Fruit fly (Drosophila melanogaster) Kc167 (cell line): Measurements from ENCODE around the gene PNKP.

ENCODE experiments used
- Sin3A ChIP-seq: fragments of >200 bp; optimal IDR thresholded peaks from 2 replicates; lab custom pipeline; 2018; ENCODE audit warnings: missing external identifiers
- h ChIP-seq: fragments of >200 bp; optimal IDR thresholded peaks from 3 replicates; lab custom pipeline; 2018; ENCODE audit warnings: missing external identifiers
- insv ChIP-seq: fragments of >200 bp; optimal IDR thresholded peaks from 3 replicates; lab custom pipeline; 2018; ENCODE audit warnings: missing external identifiers
- ttk ChIP-seq: sonication (Bioruptor generic); optimal IDR thresholded peaks from 2 replicates; lab custom pipeline; 2017; ENCODE audit warnings: missing external identifiers

DNA sequence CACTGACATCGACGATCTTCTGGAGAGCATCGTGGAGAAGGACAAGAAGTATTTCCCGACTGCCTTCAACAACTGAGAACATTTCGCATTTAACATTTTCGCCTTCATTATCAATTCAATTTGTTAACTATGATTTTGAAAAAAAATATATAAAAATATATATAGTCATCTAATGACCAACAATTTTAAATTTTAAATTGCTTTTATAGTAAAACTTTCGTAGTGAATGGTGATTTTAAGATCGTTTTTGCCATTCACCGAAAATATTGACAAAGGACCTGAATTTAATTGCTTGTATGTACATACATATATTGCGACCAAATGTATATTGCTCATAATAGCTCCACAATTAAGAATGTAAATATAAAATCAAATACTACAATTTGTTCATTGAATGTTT is 4.0 kb upstream of the PNKP start, which contains the start of gene CG7352:
- TF ChIP-seq h (lab: Kevin White, UChicago) (no peak), insv (lab: Kevin White, UChicago) (no peak), Sin3A (lab: Kevin White, UChicago) (no peak), ttk (lab: Kevin White, UChicago) (no peak)
